Worm (Caenorhabditis elegans): ENCODE results near the gene C47A4.3.

C47A4.3 gene

ce11 chrIV:13783237-13784012 is 41.3 kb upstream of the C47A4.3 start, which contains the start of gene iscu-1:
iscu-1 (plus strand) TSS chrIV:13783962.
- TF ChIP-seq nhr-85 (tag), result no peak
- no peak for TF ChIP-seq C04F5.9 (tag; optimal IDR thresholded peaks at IDR 0.05)
- no peak for TF ChIP-seq C34B4.2 (tag; optimal IDR thresholded peaks at IDR 0.05)
- no peak for TF ChIP-seq jun-1 (tag; optimal IDR thresholded peaks at IDR 0.05)
- no peak for TF ChIP-seq aha-1 (tag; optimal IDR thresholded peaks at IDR 0.05)
- peak in 1 of 2 experiments; percentile 1 for TF ChIP-seq mdl-1 (tag; optimal IDR thresholded peaks at IDR 0.05)
- TF ChIP-seq nhr-71 (tag; optimal IDR thresholded peaks at IDR 0.05), result peak; percentile 57
- TF ChIP-seq nhr-11 (tag; optimal IDR thresholded peaks at IDR 0.05), result no peak
- peak; percentile 48 for TF ChIP-seq mep-1 (tag; optimal IDR thresholded peaks at IDR 0.05)
- no peak for TF ChIP-seq unc-86 (tag; optimal IDR thresholded peaks at IDR 0.05)
- no peak for TF ChIP-seq hlh-4 (tag; optimal IDR thresholded peaks at IDR 0.05)
- no peak for TF ChIP-seq hlh-17 (GFP tag; optimal IDR thresholded peaks at IDR 0.05; ENCODE audit: borderline replicate concordance)
- TF ChIP-seq tlp-1 (tag; optimal IDR thresholded peaks at IDR 0.05), result no peak
- TF ChIP-seq nhr-12 (tag; optimal IDR thresholded peaks at IDR 0.05), result no peak
- peak; percentile 27 for TF ChIP-seq elt-2 (tag; optimal IDR thresholded peaks at IDR 0.05)
- TF ChIP-seq ceh-63 (GFP tag; optimal IDR thresholded peaks at IDR 0.05), result no peak
- peak; percentile 59 for TF ChIP-seq snu-23 (GFP tag; optimal IDR thresholded peaks at IDR 0.05)
- TF ChIP-seq vab-15 (tag; optimal IDR thresholded peaks at IDR 0.05), result no peak
- no peak for TF ChIP-seq pqm-1 (tag; optimal IDR thresholded peaks at IDR 0.05)
- no peak for TF ChIP-seq ama-1 (optimal IDR thresholded peaks at IDR 0.05)
- TF ChIP-seq skn-1 (tag; optimal IDR thresholded peaks at IDR 0.05), result peak; percentile 42
- no peak for TF ChIP-seq nhr-28 (tag; optimal IDR thresholded peaks at IDR 0.05)
- TF ChIP-seq F16B12.6 (tag; optimal IDR thresholded peaks at IDR 0.05), result peak; percentile 33
- TF ChIP-seq lin-13 (GFP tag; optimal IDR thresholded peaks at IDR 0.05), result peak; percentile 39
- TF ChIP-seq xbp-1 (tag; optimal IDR thresholded peaks at IDR 0.05), result peak; percentile 16
- peak; percentile 40 to 59 for TF ChIP-seq lin-35 (GFP tag; optimal IDR thresholded peaks at IDR 0.05)
- no peak for TF ChIP-seq efl-3 (GFP tag; optimal IDR thresholded peaks at IDR 0.05)
- TF ChIP-seq ces-1 (GFP tag; optimal IDR thresholded peaks at IDR 0.05), result no peak
- peak; percentile 44 for TF ChIP-seq nhr-20 (tag; optimal IDR thresholded peaks at IDR 0.05)
- TF ChIP-seq ztf-11 (tag; optimal IDR thresholded peaks at IDR 0.05), result no peak
- no peak for TF ChIP-seq fkh-10 (GFP tag; optimal IDR thresholded peaks at IDR 0.05)
- no peak for TF ChIP-seq grh-1 (GFP tag; IDR thresholded peaks at IDR 0.05)
- TF ChIP-seq tbx-2 (tag; optimal IDR thresholded peaks at IDR 0.05), result peak; percentile 41
- peak; percentile 36 for TF ChIP-seq lin-15B (tag; optimal IDR thresholded peaks at IDR 0.05)
- TF ChIP-seq C16A3.4 (tag; optimal IDR thresholded peaks at IDR 0.05), result no peak
- TF ChIP-seq nhr-84 (tag; optimal IDR thresholded peaks at IDR 0.05), result no peak
- TF ChIP-seq unc-130 (tag; optimal IDR thresholded peaks at IDR 0.05), result peak; percentile 1
- no peak for TF ChIP-seq mab-9 (GFP tag; IDR thresholded peaks at IDR 0.05)
- peak; percentile 0 for TF ChIP-seq dsc-1 (tag; optimal IDR thresholded peaks at IDR 0.05)
- TF ChIP-seq aly-2 (tag; optimal IDR thresholded peaks at IDR 0.05), result no peak
- TF ChIP-seq fos-1 (tag; optimal IDR thresholded peaks at IDR 0.05), result no peak
- TF ChIP-seq ceh-90 (tag; optimal IDR thresholded peaks at IDR 0.05), result peak; percentile 72
- TF ChIP-seq ceh-8 (GFP tag; optimal IDR thresholded peaks at IDR 0.05), result no peak
- no peak for TF ChIP-seq hpl-2 (GFP tag; optimal IDR thresholded peaks at IDR 0.05)
- peak; percentile 21 to 59 (median 49) for TF ChIP-seq dpl-1 (GFP tag; optimal IDR thresholded peaks at IDR 0.05)
- TF ChIP-seq lin-39 (tag; optimal IDR thresholded peaks at IDR 0.05), result no peak
- no peak for TF ChIP-seq mef-2 (tag; optimal IDR thresholded peaks at IDR 0.05)
- no peak for TF ChIP-seq ztf-4 (tag; optimal IDR thresholded peaks at IDR 0.05)
- TF ChIP-seq pag-3 (tag; optimal IDR thresholded peaks at IDR 0.05; ENCODE audit: borderline replicate concordance, insufficient read depth), result no peak
- TF ChIP-seq zag-1 (tag; optimal IDR thresholded peaks at IDR 0.05), result no peak
- no peak for TF ChIP-seq unc-62 (GFP tag; optimal IDR thresholded peaks at IDR 0.05)
- no peak for TF ChIP-seq alr-1 (tag; optimal IDR thresholded peaks at IDR 0.05; ENCODE audit: borderline replicate concordance)
- TF ChIP-seq nhr-76 (tag; optimal IDR thresholded peaks at IDR 0.05), result no peak

Measured in whole organism, L1 larva.